Fruit fly (Drosophila melanogaster) whole organism, wandering third instar larva: ENCODE data around the gene CG43229.

ENCODE experiments used
- Hr78 ChIP-seq: fragments of >200 bp; optimal IDR thresholded peaks from 2 replicates; lab custom pipeline; 2017; ENCODE audit warnings: missing biosample characterization, missing genetic modification characterization
- Hr83 ChIP-seq: fragments of 200-300 bp; sonication (Bioruptor generic); optimal IDR thresholded peaks from 2 replicates; lab custom pipeline; 2016; ENCODE audit warnings: missing biosample characterization, mild to moderate bottlenecking, missing genetic modification characterization, moderate library complexity; ENCODE audit not compliant: poor library complexity, severe bottlenecking
- Mio ChIP-seq: sonication (Bioruptor generic); optimal IDR thresholded peaks from 2 replicates; lab custom pipeline; 2016; ENCODE audit warnings: missing biosample characterization, missing genetic modification characterization
- Myc ChIP-seq: fragments of >200 bp; optimal IDR thresholded peaks from 2 replicates; lab custom pipeline; 2017
- OdsH ChIP-seq: fragments of 200-800 bp; sonication (Bioruptor generic); optimal IDR thresholded peaks from 2 replicates; lab custom pipeline; 2016; ENCODE audit warnings: missing biosample characterization, mild to moderate bottlenecking, missing genetic modification characterization
- brk ChIP-seq: fragments of 200-800 bp; sonication (Bioruptor generic); optimal IDR thresholded peaks from 2 replicates; lab custom pipeline; 2016; ENCODE audit warnings: missing biosample characterization, mild to moderate bottlenecking, missing genetic modification characterization
- fru ChIP-seq: fragments of 200-800 bp; sonication (Bioruptor generic); optimal IDR thresholded peaks from 3 replicates; lab custom pipeline; 2016; ENCODE audit warnings: missing biosample characterization, mild to moderate bottlenecking, missing genetic modification characterization
- h ChIP-seq: fragments of 200-800 bp; sonication (Bioruptor generic); optimal IDR thresholded peaks from 3 replicates; lab custom pipeline; 2016; ENCODE audit warnings: missing biosample characterization, mild to moderate bottlenecking, missing genetic modification characterization
- lola ChIP-seq: fragments of >200 bp; optimal IDR thresholded peaks from 2 replicates; lab custom pipeline; 2017; ENCODE audit warnings: missing biosample characterization, missing genetic modification characterization
- psq ChIP-seq: fragments of 200-800 bp; sonication (Bioruptor generic); optimal IDR thresholded peaks from 3 replicates; lab custom pipeline; 2017; ENCODE audit warnings: missing biosample characterization, mild to moderate bottlenecking, missing genetic modification characterization, moderate library complexity

- no peak for TF ChIP-seq lola
- no peak for TF ChIP-seq Myc (lab: Kevin White, UChicago)
- TF ChIP-seq fru (GFP tag; lab: Kevin White, UChicago), result no peak
- no peak for TF ChIP-seq psq
- TF ChIP-seq Mio, result no peak
- no peak for TF ChIP-seq Hr83 (GFP tag; lab: Kevin White, UChicago)
- TF ChIP-seq brk, result no peak
- TF ChIP-seq h (GFP tag; lab: Kevin White, UChicago), result no peak
- TF ChIP-seq OdsH, result no peak
- no peak for TF ChIP-seq Hr78 (GFP tag; lab: Kevin White, UChicago)
Observed at dm6 chrX:18125520-18125919, 12.8 kb upstream of the CG43229 start.
